Fruit fly (Drosophila melanogaster): ENCODE measurements around the gene Ibf2.

Gene Ibf2

DNA sequence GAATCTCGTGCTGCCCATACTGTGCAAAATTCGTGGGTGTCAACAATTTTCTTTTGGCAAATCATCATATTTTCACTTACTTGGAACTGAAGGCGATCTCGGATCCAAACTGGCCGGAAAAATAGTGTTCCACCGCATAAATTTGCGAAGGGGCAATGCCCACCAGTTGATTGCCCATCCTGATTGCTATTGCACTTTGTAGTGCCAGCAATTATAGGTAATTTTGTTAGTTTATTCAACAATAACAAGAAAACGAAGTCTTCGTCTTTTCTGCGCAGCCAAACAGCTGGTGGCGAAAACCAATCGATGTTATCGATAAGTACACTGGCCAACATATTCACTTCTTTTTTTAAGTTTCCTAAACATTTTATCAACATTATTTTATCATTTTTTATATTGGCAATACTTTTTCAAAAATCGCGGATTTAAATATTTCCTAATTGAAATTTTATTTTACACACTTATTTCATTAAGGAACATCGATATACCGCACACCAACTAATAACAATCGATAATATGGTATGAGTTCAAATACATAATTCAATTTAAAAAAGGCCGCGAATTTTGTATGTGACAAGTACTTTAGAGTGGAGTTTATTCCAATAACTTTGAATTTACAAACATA is 12.6 kb downstream of the Ibf2 start, which contains the start of gene Vps15 (continued):
- peak; percentile 40 for TF ChIP-seq CG12219 (GFP tag; optimal IDR thresholded peaks at IDR 0.05)
- 0 out of 3 replicates have a peak, but pooled peaks have one; percentile 37 for TF ChIP-seq CG3726 (GFP tag; IDR thresholded peaks at IDR 0.05)
- no peak for TF ChIP-seq h (optimal IDR thresholded peaks at IDR 0.05)
- peak; percentile 89 for TF ChIP-seq phol (tag; optimal IDR thresholded peaks at IDR 0.05)
- no peak for TF ChIP-seq pan (optimal IDR thresholded peaks at IDR 0.05)
- peak in 1 of 2 experiments; percentile 72 for TF ChIP-seq pan (GFP tag; optimal IDR thresholded peaks at IDR 0.05 in 1 of 2, IDR thresholded peaks at IDR 0.05 in 1 of 2)
- TF ChIP-seq CG10959 (GFP tag; IDR thresholded peaks at IDR 0.05), result no peak
- peak; percentile 32 for TF ChIP-seq CG33213 (GFP tag; optimal IDR thresholded peaks at IDR 0.05)
- TF ChIP-seq CG10462 (GFP tag; optimal IDR thresholded peaks at IDR 0.05), result peak; percentile 68
- peak; percentile 50 for TF ChIP-seq CG9609 (GFP tag; optimal IDR thresholded peaks at IDR 0.05)
- no peak for TF ChIP-seq CG4282 (GFP tag; optimal IDR thresholded peaks at IDR 0.05)
- TF ChIP-seq Hmx (GFP tag; optimal IDR thresholded peaks at IDR 0.05), result peak; percentile 70
- TF ChIP-seq repo (GFP tag; optimal IDR thresholded peaks at IDR 0.05), result peak; percentile 12
- no peak for TF ChIP-seq ken (GFP tag; IDR thresholded peaks at IDR 0.05)
- peak; percentile 70 for TF ChIP-seq CG7963 (GFP tag; IDR thresholded peaks at IDR 0.05; ENCODE audit: partially characterized antibody)
- peak; percentile 78 for TF ChIP-seq ind (GFP tag; optimal IDR thresholded peaks at IDR 0.05)
- TF ChIP-seq run (tag; optimal IDR thresholded peaks at IDR 0.05), result peak; percentile 46
- peak; percentile 12 for TF ChIP-seq MTF-1 (GFP tag; optimal IDR thresholded peaks at IDR 0.05; ENCODE audit: borderline replicate concordance)
- peak; percentile 61 for TF ChIP-seq CG7372 (GFP tag; IDR thresholded peaks at IDR 0.05)
- peak; percentile 88 for TF ChIP-seq CG17829 (tag; optimal IDR thresholded peaks at IDR 0.05)
- peak; percentile 57 for TF ChIP-seq CG3838 (GFP tag; optimal IDR thresholded peaks at IDR 0.05)
- peak; percentile 79 for TF ChIP-seq CG9932 (GFP tag; IDR thresholded peaks at IDR 0.05)
- peak; percentile 52 for TF ChIP-seq caup (GFP tag; optimal IDR thresholded peaks at IDR 0.05; ENCODE audit: severe bottlenecking)
- peak; percentile 60 for TF ChIP-seq CG12744 (GFP tag; optimal IDR thresholded peaks at IDR 0.05)
- no peak for TF ChIP-seq fru (optimal IDR thresholded peaks at IDR 0.05)
- TF ChIP-seq pum (GFP tag; optimal IDR thresholded peaks at IDR 0.05), result peak; percentile 67
- no peak for TF ChIP-seq fd102C (GFP tag; optimal IDR thresholded peaks at IDR 0.05)
- TF ChIP-seq Aef1 (GFP tag; IDR thresholded peaks at IDR 0.05), result peak; percentile 65; the same call in 2 of the 3 replicates
- peak; percentile 79 for TF ChIP-seq CG12659 (GFP tag; optimal IDR thresholded peaks at IDR 0.05)
- TF ChIP-seq Antp (GFP tag; optimal IDR thresholded peaks at IDR 0.05), result peak; percentile 56
- TF ChIP-seq oc (tag; optimal IDR thresholded peaks at IDR 0.05), result peak; percentile 72
- TF ChIP-seq az2 (GFP tag; optimal IDR thresholded peaks at IDR 0.05), result peak; percentile 71
- peak; percentile 55 for TF ChIP-seq CG6272 (GFP tag; IDR thresholded peaks at IDR 0.05)
- peak; percentile 75 for TF ChIP-seq al (GFP tag; IDR thresholded peaks at IDR 0.05)
- TF ChIP-seq unc-4 (GFP tag; IDR thresholded peaks at IDR 0.05; ENCODE audit: partially characterized antibody), result peak; percentile 92
- peak; percentile 33 for TF ChIP-seq CG12104 (GFP tag; optimal IDR thresholded peaks at IDR 0.05)
- peak; percentile 38 for TF ChIP-seq dm (GFP tag; optimal IDR thresholded peaks at IDR 0.05)
- TF ChIP-seq grau (tag; optimal IDR thresholded peaks at IDR 0.05), result peak; percentile 86
- no peak for TF ChIP-seq ash1 (GFP tag; optimal IDR thresholded peaks at IDR 0.05)
- TF ChIP-seq CG10431 (GFP tag; optimal IDR thresholded peaks at IDR 0.05), result peak; percentile 18
- peak; percentile 85 for TF ChIP-seq Bgb (GFP tag; IDR thresholded peaks at IDR 0.05; ENCODE audit: partially characterized antibody)
- peak; percentile 21 for TF ChIP-seq CG17802 (tag; optimal IDR thresholded peaks at IDR 0.05)
- TF ChIP-seq jigr1 (GFP tag; IDR thresholded peaks at IDR 0.05), result no peak
- TF ChIP-seq CG15269 (tag; optimal IDR thresholded peaks at IDR 0.05), result peak; percentile 83
- no peak for TF ChIP-seq sc (optimal IDR thresholded peaks at IDR 0.05)
- no peak for TF ChIP-seq sc (GFP tag; optimal IDR thresholded peaks at IDR 0.05)
- TF ChIP-seq pho (GFP tag; optimal IDR thresholded peaks at IDR 0.05), result peak; percentile 72
- TF ChIP-seq stc (GFP tag; IDR thresholded peaks at IDR 0.05), result peak; percentile 67; the same call in 1 of the 2 replicates
- TF ChIP-seq slp2 (GFP tag; optimal IDR thresholded peaks at IDR 0.05), result peak; percentile 65
- no peak for TF ChIP-seq grn (GFP tag; optimal IDR thresholded peaks at IDR 0.05)
- TF ChIP-seq CG32772 (GFP tag; IDR thresholded peaks at IDR 0.05), result peak; percentile 29; the same call in 1 of the 2 replicates

Data from whole organism, embryonic.